3 fruit fly cellular contexts compared by ENCODE assay signal in the genomic region with DNA sequence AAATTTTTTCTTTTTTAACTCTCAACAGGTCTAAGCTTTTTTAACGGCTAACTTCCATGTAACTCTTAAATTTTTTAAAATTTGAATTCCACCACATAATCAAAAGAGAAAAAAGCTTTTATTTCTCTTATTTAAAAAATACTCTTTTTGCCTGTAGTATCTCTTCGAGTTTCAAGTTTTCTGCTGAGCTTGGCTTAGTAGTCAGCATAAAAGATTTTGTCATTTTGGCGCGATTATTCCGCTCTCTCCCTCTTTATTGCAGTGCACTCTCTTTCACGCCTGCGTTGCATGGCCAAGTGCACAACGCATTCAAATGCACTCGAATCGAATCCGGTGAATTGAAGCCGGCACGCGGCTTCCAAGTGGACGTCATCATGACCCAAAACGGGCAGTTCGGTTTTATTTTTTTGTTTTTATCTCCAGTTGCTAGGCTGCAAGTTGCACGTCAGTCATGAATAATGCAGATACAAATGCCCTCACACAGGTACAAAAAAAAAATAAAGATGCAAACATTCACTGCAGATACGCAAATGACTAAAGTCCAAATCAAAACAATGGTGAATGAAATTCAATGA.
TF ChIP-seq lines count a peak whose summit lies in the region.

No protein-coding gene starts in this region.

TF ChIP-seq in whole organism, adult, 20 proteins besides CTCF, POLR2A, EP300 and RAD21 (continued from another document):
- TF ChIP-seq CG7101 (tag; optimal IDR thresholded peaks at IDR 0.05; lab: Kevin White, UChicago) (no peak), toe (GFP tag; optimal IDR thresholded peaks at IDR 0.05; lab: Kevin White, UChicago) (no peak), Crg-1 (GFP tag; optimal IDR thresholded peaks at IDR 0.05; lab: Kevin White, UChicago) (no peak)

TF ChIP-seq in whole organism, embryonic, 481 proteins besides CTCF, POLR2A, EP300 and RAD21 (continued from another document):
- TF ChIP-seq nom (GFP tag; optimal IDR thresholded peaks at IDR 0.05; lab: Kevin White, UChicago) (peak; percentile 24), chinmo (GFP tag; IDR thresholded peaks at IDR 0.05; lab: Robert Waterston, UW; ENCODE audit: partially characterized antibody) (peak; percentile 40; the same call in 1 of the 4 replicates), CG3163 (GFP tag; optimal IDR thresholded peaks at IDR 0.05; lab: Kevin White, UChicago) (peak; percentile 93), CG15601 (tag; optimal IDR thresholded peaks at IDR 0.05; lab: Kevin White, UChicago) (no peak), MESR4 (GFP tag; optimal IDR thresholded peaks at IDR 0.05; lab: Kevin White, UChicago) (no peak), Blimp-1 (GFP tag; optimal IDR thresholded peaks at IDR 0.05; lab: Kevin White, UChicago) (peak; percentile 21), lbe (GFP tag; optimal IDR thresholded peaks at IDR 0.05; lab: Kevin White, UChicago) (peak; percentile 16)

TF ChIP-seq in whole organism, prepupa, 60 proteins besides CTCF, POLR2A, EP300 and RAD21 (continued from another document):
- TF ChIP-seq Gug (GFP tag; IDR thresholded peaks at IDR 0.05; lab: Robert Waterston, UW) (no peak), dsx (GFP tag; optimal IDR thresholded peaks at IDR 0.05; lab: Kevin White, UChicago; ENCODE audit: poor library complexity, severe bottlenecking) (no peak), CG6792 (GFP tag; optimal IDR thresholded peaks at IDR 0.05; lab: Kevin White, UChicago) (no peak), CG10631 (GFP tag; optimal IDR thresholded peaks at IDR 0.05; lab: Kevin White, UChicago) (no peak), ss (GFP tag; optimal IDR thresholded peaks at IDR 0.05; lab: Kevin White, UChicago) (peak; percentile 4 to 14), CG9139 (GFP tag; optimal IDR thresholded peaks at IDR 0.05; lab: Kevin White, UChicago) (peak; percentile 12), eg (GFP tag; IDR thresholded peaks at IDR 0.05; lab: Robert Waterston, UW) (no peak), fd85E (GFP tag; optimal IDR thresholded peaks at IDR 0.05; lab: Kevin White, UChicago) (no peak), Eip75B (GFP tag; optimal IDR thresholded peaks at IDR 0.05; lab: Kevin White, UChicago) (no peak), Smox (GFP tag; optimal IDR thresholded peaks at IDR 0.05; lab: Kevin White, UChicago) (no peak), cyc (GFP tag; optimal IDR thresholded peaks at IDR 0.05; lab: Kevin White, UChicago) (no peak), CG31627 (GFP tag; optimal IDR thresholded peaks at IDR 0.05; lab: Kevin White, UChicago) (no peak), Sox102F (GFP tag; optimal IDR thresholded peaks at IDR 0.05; lab: Kevin White, UChicago) (no peak), Eip78C (GFP tag; lab: Kevin White, UChicago) (peak; percentile 37), CG7368 (GFP tag; optimal IDR thresholded peaks at IDR 0.05; lab: Kevin White, UChicago) (no peak), CG11902 (GFP tag; optimal IDR thresholded peaks at IDR 0.05; lab: Kevin White, UChicago) (no peak), Lpt (GFP tag; optimal IDR thresholded peaks at IDR 0.05; lab: Kevin White, UChicago) (no peak), CG8119 (GFP tag; IDR thresholded peaks at IDR 0.05; lab: Robert Waterston, UW) (peak; percentile 43; the same call in 2 of the 3 replicates), vri (GFP tag; optimal IDR thresholded peaks at IDR 0.05; lab: Kevin White, UChicago) (peak; percentile 25), Blimp-1 (GFP tag; optimal IDR thresholded peaks at IDR 0.05; lab: Kevin White, UChicago) (no peak), CG15336 (GFP tag; IDR thresholded peaks at IDR 0.05; lab: Robert Waterston, UW) (peak; percentile 29; the same call in 1 of the 2 replicates), acj6 (GFP tag; optimal IDR thresholded peaks at IDR 0.05; lab: Kevin White, UChicago) (no peak), Sox14 (GFP tag; optimal IDR thresholded peaks at IDR 0.05; lab: Kevin White, UChicago) (no peak)
